Fruit fly (Drosophila melanogaster) whole organism, embryonic: ENCODE results near the gene AstC.

Experiments used
- ATbp ChIP-seq: fragments of 200-800 bp; sonication (Bioruptor generic); optimal IDR thresholded peaks from 2 replicates; lab custom pipeline; 2017; ENCODE audit warnings: missing biosample characterization, mild to moderate bottlenecking, missing genetic modification characterization, missing genetic modification reagents
- Abd-B ChIP-seq: fragments of 200-800 bp; sonication (Bioruptor generic); optimal IDR thresholded peaks from 2 replicates; lab custom pipeline; 2018; ENCODE audit warnings: missing biosample characterization, mild to moderate bottlenecking, missing genetic modification characterization, moderate library complexity
- Adf1 ChIP-seq: fragments of 200-800 bp; sonication (Bioruptor generic); IDR thresholded peaks from 2 replicates; pipeline ENCODE4 v1.3.6; 2022; ENCODE audit warnings: missing biosample characterization, missing genetic modification characterization
- C15 ChIP-seq: fragments of 200-800 bp; sonication (Bioruptor generic); IDR thresholded peaks from 3 replicates; pipeline ENCODE4 v1.3.6; 2022; ENCODE audit warnings: missing biosample characterization, missing genetic modification characterization
- CG10959 ChIP-seq: fragments of 200-800 bp; sonication (Bioruptor generic); IDR thresholded peaks from 2 replicates; pipeline ENCODE4 v1.3.6; 2022; ENCODE audit warnings: missing biosample characterization, missing genetic modification characterization
- CG11504 ChIP-seq: fragments of 200-800 bp; sonication (Bioruptor generic); optimal IDR thresholded peaks from 3 replicates; lab custom pipeline; 2019; ENCODE audit warnings: missing biosample characterization, mild to moderate bottlenecking, missing genetic modification characterization, moderate library complexity
- CG11560 ChIP-seq: fragments of 200-800 bp; sonication (Bioruptor generic); IDR thresholded peaks from 3 replicates; pipeline ENCODE4 v1.3.6; 2022; ENCODE audit warnings: missing biosample characterization, missing genetic modification characterization
- CG12071 ChIP-seq: fragments of 200-800 bp; sonication (Bioruptor generic); optimal IDR thresholded peaks from 3 replicates; lab custom pipeline; 2018; ENCODE audit warnings: missing biosample characterization, mild to moderate bottlenecking, missing genetic modification characterization
- CG12155 ChIP-seq: fragments of 200-800 bp; sonication (Bioruptor generic); optimal IDR thresholded peaks from 3 replicates; lab custom pipeline; 2016; ENCODE audit warnings: missing biosample characterization, missing genetic modification characterization
- CG12659 ChIP-seq: fragments of 200-800 bp; sonication (Bioruptor generic); optimal IDR thresholded peaks from 3 replicates; lab custom pipeline; 2017; ENCODE audit warnings: mild to moderate bottlenecking, missing biosample characterization, missing genetic modification reagents, missing genetic modification characterization
- CG17385 ChIP-seq: fragments of 200-800 bp; sonication (Bioruptor generic); optimal IDR thresholded peaks from 3 replicates; lab custom pipeline; 2018; ENCODE audit warnings: missing biosample characterization, mild to moderate bottlenecking, missing genetic modification characterization
- CG1792 ChIP-seq: fragments of 200-800 bp; sonication (Bioruptor generic); optimal IDR thresholded peaks from 2 replicates; lab custom pipeline; 2016; ENCODE audit warnings: missing biosample characterization, missing genetic modification characterization
- CG30431 ChIP-seq: fragments of 200-800 bp; sonication (Bioruptor generic); optimal IDR thresholded peaks from 2 replicates; lab custom pipeline; 2017; ENCODE audit warnings: missing biosample characterization, missing genetic modification characterization
- CG31388 ChIP-seq: fragments of 200-800 bp; sonication (Bioruptor generic); optimal IDR thresholded peaks from 2 replicates; lab custom pipeline; 2016; ENCODE audit warnings: missing biosample characterization, missing genetic modification characterization
- CG31441 ChIP-seq: fragments of 200-800 bp; sonication (Bioruptor generic); IDR thresholded peaks from 2 replicates; pipeline ENCODE4 v1.3.6; 2022; ENCODE audit warnings: missing biosample characterization, missing genetic modification characterization
- CG3726 ChIP-seq: fragments of 200-800 bp; sonication (Bioruptor generic); IDR thresholded peaks from 3 replicates; pipeline ENCODE4, ENCODE4 v1.3.6; 2022; ENCODE audit warnings: missing biosample characterization, missing genetic modification characterization
- CG42726 ChIP-seq: fragments of 200-800 bp; sonication (Bioruptor generic); IDR thresholded peaks from 2 replicates; pipeline ENCODE4 v1.3.6; 2022; ENCODE audit warnings: missing biosample characterization, missing genetic modification characterization; ENCODE audit not compliant: partially characterized antibody
- CG8388 ChIP-seq: fragments of 200-800 bp; sonication (Bioruptor generic); optimal IDR thresholded peaks from 2 replicates; lab custom pipeline; 2019; ENCODE audit warnings: missing biosample characterization, mild to moderate bottlenecking, missing genetic modification characterization, moderate library complexity
- Dbx ChIP-seq: fragments of 200-800 bp; sonication (Bioruptor generic); IDR thresholded peaks from 3 replicates; pipeline ENCODE4 v1.3.6; 2022; ENCODE audit warnings: missing biosample characterization, missing genetic modification characterization
- Dfd ChIP-seq, 2 experiments: fragments of >200 bp; optimal IDR thresholded peaks; 2 replicates each; lab custom pipeline; 2017; ENCODE audit warnings: missing biosample characterization in 2 of 2, missing genetic modification characterization in 2 of 2
- Eip74EF ChIP-seq, 2 experiments: fragments of 200-800 bp in 1 of 2; fragments of >200 bp in 1 of 2; sonication (Bioruptor generic) in 1 of 2; optimal IDR thresholded peaks; 2 replicates each; lab custom pipeline; 2017 to 2019; ENCODE audit warnings: missing biosample characterization in 2 of 2, missing genetic modification characterization in 2 of 2, mild to moderate bottlenecking in 1 of 2, moderate library complexity in 1 of 2
- Gsc ChIP-seq: fragments of 200-800 bp; sonication (Bioruptor generic); IDR thresholded peaks from 2 replicates; pipeline ENCODE4 v1.3.6; 2022; ENCODE audit warnings: missing biosample characterization, missing genetic modification characterization
- HLH54F ChIP-seq: fragments of 200-800 bp; sonication (Bioruptor generic); optimal IDR thresholded peaks from 3 replicates; lab custom pipeline; 2016; ENCODE audit warnings: missing biosample characterization, missing genetic modification characterization
- Hr51 ChIP-seq, 2 experiments: fragments of 200-800 bp; sonication (Bioruptor generic); optimal IDR thresholded peaks; 2 replicates in 1 of 2; 3 replicates in 1 of 2; lab custom pipeline; 2016 to 2018; ENCODE audit warnings: missing biosample characterization in 2 of 2, missing genetic modification characterization in 2 of 2, mild to moderate bottlenecking in 1 of 2, moderate library complexity in 1 of 2
- MTF-1 ChIP-seq: fragments of 200-800 bp; sonication (Bioruptor generic); optimal IDR thresholded peaks from 2 replicates; lab custom pipeline; 2018; ENCODE audit warnings: missing biosample characterization, mild to moderate bottlenecking, missing genetic modification characterization, borderline replicate concordance
- Max ChIP-seq: fragments of 200-800 bp; sonication (Bioruptor generic); optimal IDR thresholded peaks from 2 replicates; lab custom pipeline; 2016; ENCODE audit warnings: missing biosample characterization, mild to moderate bottlenecking, missing genetic modification characterization
- Med ChIP-seq: fragments of 200-800 bp; sonication (Bioruptor generic); peaks from one replicate; lab custom pipeline; 2016; ENCODE audit warnings: missing biosample characterization, missing genetic modification characterization, mild to moderate bottlenecking, inconsistent platforms, moderate library complexity
- NC2β ChIP-seq: fragments of 200-800 bp; sonication (Bioruptor generic); optimal IDR thresholded peaks from 2 replicates; lab custom pipeline; 2016; ENCODE audit warnings: missing biosample characterization, missing genetic modification characterization
- Stat92E ChIP-seq, 3 experiments: fragments of >200 bp in 2 of 3; fragments of 200-800 bp in 1 of 3; sonication (Bioruptor generic) in 1 of 3; optimal IDR thresholded peaks; 2 replicates each; lab custom pipeline; 2017 to 2019; ENCODE audit warnings: missing biosample characterization in 3 of 3, missing genetic modification characterization in 3 of 3, mild to moderate bottlenecking in 1 of 3, moderate library complexity in 1 of 3
- bsh ChIP-seq, 2 experiments: fragments of 200-800 bp; sonication (Bioruptor generic); optimal IDR thresholded peaks; 2 replicates each; lab custom pipeline; 2017 to 2018; ENCODE audit warnings: mild to moderate bottlenecking in 2 of 2, missing biosample characterization in 2 of 2, missing genetic modification characterization in 2 of 2, moderate library complexity in 1 of 2
- btn ChIP-seq: fragments of 200-800 bp; sonication (Bioruptor generic); optimal IDR thresholded peaks from 2 replicates; lab custom pipeline; 2016; ENCODE audit warnings: missing biosample characterization, missing genetic modification characterization
- chif ChIP-seq, 2 experiments: fragments of 200-800 bp; sonication (Bioruptor generic); optimal IDR thresholded peaks; 3 replicates each; lab custom pipeline; 2016; ENCODE audit warnings: missing biosample characterization in 2 of 2, missing genetic modification characterization in 2 of 2
- crol ChIP-seq: fragments of 200-800 bp; sonication (Bioruptor generic); IDR thresholded peaks from 2 replicates; pipeline ENCODE4 v1.3.6; 2022; ENCODE audit warnings: missing biosample characterization, missing genetic modification characterization
- fd102C ChIP-seq: fragments of 200-800 bp; sonication (Bioruptor generic); optimal IDR thresholded peaks from 2 replicates; lab custom pipeline; 2018; ENCODE audit warnings: missing biosample characterization, mild to moderate bottlenecking, missing genetic modification characterization, moderate library complexity
- gem ChIP-seq: fragments of 200-800 bp; sonication (Bioruptor generic); optimal IDR thresholded peaks from 2 replicates; lab custom pipeline; 2019; ENCODE audit warnings: missing biosample characterization, mild to moderate bottlenecking, missing genetic modification characterization, moderate library complexity
- luna ChIP-seq: fragments of 200-800 bp; sonication (Bioruptor generic); optimal IDR thresholded peaks from 2 replicates; lab custom pipeline; 2016; ENCODE audit warnings: missing biosample characterization, missing genetic modification characterization
- odd ChIP-seq: fragments of 200-800 bp; sonication (Bioruptor generic); optimal IDR thresholded peaks from 2 replicates; lab custom pipeline; 2017; ENCODE audit warnings: missing biosample characterization, mild to moderate bottlenecking, missing genetic modification characterization
- pb ChIP-seq: fragments of 200-800 bp; sonication (Bioruptor generic); optimal IDR thresholded peaks from 3 replicates; lab custom pipeline; 2016; ENCODE audit warnings: missing biosample characterization, missing genetic modification characterization
- pho ChIP-seq: fragments of 200-800 bp; sonication (Bioruptor generic); optimal IDR thresholded peaks from 2 replicates; lab custom pipeline; 2016; ENCODE audit warnings: missing biosample characterization, missing genetic modification characterization
- pnt ChIP-seq: fragments of 200-800 bp; sonication (Bioruptor generic); optimal IDR thresholded peaks from 3 replicates; lab custom pipeline; 2016; ENCODE audit warnings: missing biosample characterization, missing genetic modification characterization
- prd ChIP-seq, 3 experiments: fragments of >200 bp in 2 of 3; fragments of 200-800 bp in 1 of 3; sonication (Bioruptor generic) in 1 of 3; optimal IDR thresholded peaks in 2 of 3; IDR thresholded peaks in 1 of 3; 2 replicates in 2 of 3; 3 replicates in 1 of 3; pipeline versions ENCODE4 v1.3.6 to Lab custom; 2017 to 2022; ENCODE audit warnings: missing biosample characterization in 1 of 3, missing genetic modification characterization in 1 of 3
- pum ChIP-seq: fragments of 200-800 bp; sonication (Bioruptor generic); optimal IDR thresholded peaks from 2 replicates; lab custom pipeline; 2016; ENCODE audit warnings: missing biosample characterization, missing genetic modification characterization
- salm ChIP-seq: fragments of 200-800 bp; sonication (Bioruptor generic); optimal IDR thresholded peaks from 2 replicates; lab custom pipeline; 2018; ENCODE audit warnings: missing biosample characterization, mild to moderate bottlenecking, missing genetic modification characterization
- scrt ChIP-seq: fragments of 200-800 bp; sonication (Bioruptor generic); optimal IDR thresholded peaks from 2 replicates; lab custom pipeline; 2018; ENCODE audit warnings: missing biosample characterization, mild to moderate bottlenecking, missing genetic modification characterization, moderate library complexity
- sens ChIP-seq: fragments of 200-800 bp; sonication (Bioruptor generic); peaks from one replicate; lab custom pipeline; 2016; ENCODE audit warnings: missing biosample characterization, missing genetic modification characterization
- tin ChIP-seq: fragments of 200-800 bp; sonication (Bioruptor generic); optimal IDR thresholded peaks from 3 replicates; lab custom pipeline; 2016; ENCODE audit warnings: missing biosample characterization, missing genetic modification characterization
- unpg ChIP-seq: fragments of 200-800 bp; sonication (Bioruptor generic); optimal IDR thresholded peaks from 3 replicates; lab custom pipeline; 2018; ENCODE audit warnings: missing biosample characterization, mild to moderate bottlenecking, missing genetic modification characterization, moderate library complexity
- wor ChIP-seq: fragments of 200-800 bp; sonication (Bioruptor generic); IDR thresholded peaks from 2 replicates; pipeline ENCODE4 v1.3.6; 2022; ENCODE audit warnings: missing biosample characterization, missing genetic modification characterization
- yki ChIP-seq: fragments of >200 bp; optimal IDR thresholded peaks from 3 replicates; lab custom pipeline; 2018

Gene AstC

dm6 chr2L:11065106-11065878 is 15.9 kb downstream of the AstC start (continued):
- no peak for TF ChIP-seq pb (GFP tag; lab: Kevin White, UChicago)
- TF ChIP-seq Hr51 (GFP tag; optimal IDR thresholded peaks at IDR 0.05; lab: Kevin White, UChicago): peak in 1 of 2 experiments; percentile 38
- no peak for TF ChIP-seq sens (GFP tag; lab: Kevin White, UChicago)
- no peak for TF ChIP-seq CG8388 (GFP tag; lab: Kevin White, UChicago)
- TF ChIP-seq tin (GFP tag; lab: Kevin White, UChicago): no peak
- TF ChIP-seq scrt (GFP tag; lab: Kevin White, UChicago): no peak
- TF ChIP-seq bsh (GFP tag; optimal IDR thresholded peaks at IDR 0.05; lab: Kevin White, UChicago): no peak
- no peak for TF ChIP-seq Max (GFP tag; lab: Kevin White, UChicago)
- no peak for TF ChIP-seq ATbp
- no peak for TF ChIP-seq CG12071 (GFP tag; lab: Kevin White, UChicago)
- no peak for TF ChIP-seq CG11560 (tag; lab: Robert Waterston, UW)
- no peak for TF ChIP-seq Abd-B (GFP tag; lab: Kevin White, UChicago)
- no peak for TF ChIP-seq Dfd (GFP tag; optimal IDR thresholded peaks at IDR 0.05; lab: Kevin White, UChicago)
- no peak for TF ChIP-seq Eip74EF (GFP tag; optimal IDR thresholded peaks at IDR 0.05; lab: Kevin White, UChicago)
- peak; percentile 65; the same call in 2 of the 3 replicates for TF ChIP-seq Dbx (GFP tag; lab: Robert Waterston, UW)
- TF ChIP-seq wor (GFP tag; lab: Robert Waterston, UW): no peak
- peak; percentile 45 for TF ChIP-seq Med (GFP tag; lab: Kevin White, UChicago)
- TF ChIP-seq crol (GFP tag; lab: Robert Waterston, UW): peak; percentile 70
- TF ChIP-seq gem: peak; percentile 67
- no peak for TF ChIP-seq luna (GFP tag; lab: Kevin White, UChicago)
- TF ChIP-seq CG17385: peak; percentile 5
- TF ChIP-seq CG10959 (GFP tag; lab: Robert Waterston, UW): no peak
- TF ChIP-seq CG3726 (GFP tag; lab: Robert Waterston, UW): no peak
- peak; percentile 33 for TF ChIP-seq unpg (GFP tag; lab: Kevin White, UChicago)
- TF ChIP-seq Adf1 (GFP tag; lab: Robert Waterston, UW): no peak
- no peak for TF ChIP-seq fd102C
- TF ChIP-seq pnt: no peak
- TF ChIP-seq CG30431 (GFP tag; lab: Kevin White, UChicago): no peak
- no peak for TF ChIP-seq pum (GFP tag; lab: Kevin White, UChicago)
- no peak for TF ChIP-seq HLH54F (GFP tag; lab: Kevin White, UChicago)
- TF ChIP-seq CG12155 (GFP tag; lab: Kevin White, UChicago): peak; percentile 12
- TF ChIP-seq CG31441 (GFP tag; lab: Robert Waterston, UW): no peak
- no peak for TF ChIP-seq salm (tag; lab: Kevin White, UChicago)
- no peak for TF ChIP-seq CG42726 (GFP tag; lab: Robert Waterston, UW)
- TF ChIP-seq Stat92E (GFP tag; optimal IDR thresholded peaks at IDR 0.05; lab: Kevin White, UChicago): no peak
- TF ChIP-seq NC2β (GFP tag; lab: Kevin White, UChicago): no peak
- no peak for TF ChIP-seq pho (GFP tag; lab: Kevin White, UChicago)
- peak; percentile 21 for TF ChIP-seq CG12659 (GFP tag; lab: Kevin White, UChicago)
- no peak for TF ChIP-seq CG31388 (GFP tag; lab: Kevin White, UChicago)
- TF ChIP-seq CG11504: peak; percentile 44
- no peak for TF ChIP-seq btn
- no peak for TF ChIP-seq yki (lab: Kevin White, UChicago)
- TF ChIP-seq prd (optimal IDR thresholded peaks at IDR 0.05; lab: Kevin White, UChicago): no peak
- TF ChIP-seq prd (GFP tag; IDR thresholded peaks at IDR 0.05; lab: Robert Waterston, UW): peak; percentile 49
- no peak for TF ChIP-seq C15
- no peak for TF ChIP-seq Gsc (GFP tag; lab: Robert Waterston, UW)
- no peak for TF ChIP-seq CG1792 (GFP tag; lab: Kevin White, UChicago)
- TF ChIP-seq MTF-1 (GFP tag; lab: Kevin White, UChicago): no peak
- no peak for TF ChIP-seq chif (GFP tag; optimal IDR thresholded peaks at IDR 0.05; lab: Kevin White, UChicago)
- TF ChIP-seq odd (GFP tag; lab: Kevin White, UChicago): no peak
